Fruit fly (Drosophila melanogaster) whole organism, wandering third instar larva: Measurements from ENCODE around the gene asf1.

Experiments
- Abd-B ChIP-seq: fragments of >200 bp; optimal IDR thresholded peaks from 2 replicates; lab custom pipeline; 2017; ENCODE audit warnings: missing biosample characterization, missing genetic modification characterization
- CG32264 ChIP-seq: fragments of 200-800 bp; sonication (Bioruptor generic); optimal IDR thresholded peaks from 2 replicates; lab custom pipeline; 2016; ENCODE audit warnings: missing biosample characterization, missing genetic modification characterization
- CG9705 ChIP-seq: fragments of 200-800 bp; sonication (Bioruptor generic); optimal IDR thresholded peaks from 2 replicates; lab custom pipeline; 2018; ENCODE audit warnings: missing biosample characterization, mild to moderate bottlenecking, missing genetic modification characterization
- CrebA ChIP-seq: fragments of 200-800 bp; sonication (Bioruptor generic); optimal IDR thresholded peaks from 2 replicates; lab custom pipeline; 2016; ENCODE audit warnings: missing biosample characterization, mild to moderate bottlenecking, missing genetic modification characterization, borderline replicate concordance
- Dfd ChIP-seq: fragments of >200 bp; optimal IDR thresholded peaks from 2 replicates; lab custom pipeline; 2017; ENCODE audit warnings: missing biosample characterization, missing genetic modification characterization
- Dif ChIP-seq: fragments of 200-275, 200-300 bp; sonication (Bioruptor generic); optimal IDR thresholded peaks from 2 replicates; lab custom pipeline; 2018; ENCODE audit warnings: missing biosample characterization, missing genetic modification characterization; ENCODE audit not compliant: partially characterized antibody
- GATAd ChIP-seq: sonication (Bioruptor generic); optimal IDR thresholded peaks from 2 replicates; lab custom pipeline; 2016; ENCODE audit warnings: missing biosample characterization, missing genetic modification characterization
- HLH106 ChIP-seq: fragments of 200-800 bp; optimal IDR thresholded peaks from 3 replicates; lab custom pipeline; 2019; ENCODE audit warnings: missing biosample characterization, mild to moderate bottlenecking, missing genetic modification characterization, moderate library complexity
- Hnf4 ChIP-seq: fragments of 200-800 bp; sonication (Bioruptor generic); optimal IDR thresholded peaks from 2 replicates; lab custom pipeline; 2016; ENCODE audit warnings: missing biosample characterization, mild to moderate bottlenecking, missing genetic modification characterization
- Hr78 ChIP-seq: fragments of >200 bp; optimal IDR thresholded peaks from 2 replicates; lab custom pipeline; 2017; ENCODE audit warnings: missing biosample characterization, missing genetic modification characterization
- Hr83 ChIP-seq: fragments of 200-300 bp; sonication (Bioruptor generic); optimal IDR thresholded peaks from 2 replicates; lab custom pipeline; 2016; ENCODE audit warnings: missing biosample characterization, mild to moderate bottlenecking, missing genetic modification characterization, moderate library complexity; ENCODE audit not compliant: poor library complexity, severe bottlenecking
- Jra ChIP-seq: sonication (Bioruptor generic); optimal IDR thresholded peaks from 2 replicates; lab custom pipeline; 2016; ENCODE audit warnings: missing biosample characterization, missing genetic modification characterization
- Mio ChIP-seq: sonication (Bioruptor generic); optimal IDR thresholded peaks from 2 replicates; lab custom pipeline; 2016; ENCODE audit warnings: missing biosample characterization, missing genetic modification characterization
- Myc ChIP-seq: fragments of >200 bp; optimal IDR thresholded peaks from 2 replicates; lab custom pipeline; 2017
- N ChIP-seq: fragments of >200 bp; optimal IDR thresholded peaks from 2 replicates; lab custom pipeline; 2018; ENCODE audit warnings: missing biosample characterization, missing external identifiers, missing genetic modification characterization
- OdsH ChIP-seq: fragments of 200-800 bp; sonication (Bioruptor generic); optimal IDR thresholded peaks from 2 replicates; lab custom pipeline; 2016; ENCODE audit warnings: missing biosample characterization, mild to moderate bottlenecking, missing genetic modification characterization
- Rel ChIP-seq, 2 experiments: fragments of 200-800 bp; sonication (Bioruptor generic) in 1 of 2; optimal IDR thresholded peaks; 2 replicates in 1 of 2; 3 replicates in 1 of 2; lab custom pipeline; 2016 to 2019; ENCODE audit warnings: mild to moderate bottlenecking in 2 of 2, missing biosample characterization in 2 of 2, missing genetic modification characterization in 2 of 2, moderate library complexity in 1 of 2
- Sp1 ChIP-seq: fragments of 200-800 bp; sonication (Bioruptor generic); optimal IDR thresholded peaks from 3 replicates; lab custom pipeline; 2019; ENCODE audit warnings: missing biosample characterization, mild to moderate bottlenecking, missing genetic modification characterization, moderate library complexity
- Vsx2 ChIP-seq: fragments of 200-300, 225-300 bp; sonication (Bioruptor generic); optimal IDR thresholded peaks from 2 replicates; lab custom pipeline; 2018; ENCODE audit warnings: missing biosample characterization, missing genetic modification characterization; ENCODE audit not compliant: partially characterized antibody
- br ChIP-seq: fragments of 200-800 bp; sonication (Bioruptor generic); optimal IDR thresholded peaks from 2 replicates; lab custom pipeline; 2016; ENCODE audit warnings: missing biosample characterization, missing genetic modification characterization
- brk ChIP-seq: fragments of 200-800 bp; sonication (Bioruptor generic); optimal IDR thresholded peaks from 2 replicates; lab custom pipeline; 2016; ENCODE audit warnings: missing biosample characterization, mild to moderate bottlenecking, missing genetic modification characterization
- dl ChIP-seq, 2 experiments: fragments of 175-275, 200-275 bp in 1 of 2; fragments of 200-275 bp in 1 of 2; sonication (Bioruptor generic); optimal IDR thresholded peaks; lab custom pipeline; 2018; ENCODE audit warnings: mild to moderate bottlenecking in 2 of 2, missing biosample characterization in 2 of 2, missing genetic modification characterization in 2 of 2, moderate library complexity in 2 of 2; ENCODE audit not compliant: partially characterized antibody in 2 of 2, insufficient read depth in 1 of 2
- dmrt93B ChIP-seq: fragments of 200-800 bp; sonication (Bioruptor generic); optimal IDR thresholded peaks from 2 replicates; lab custom pipeline; 2018; ENCODE audit warnings: missing biosample characterization, mild to moderate bottlenecking, missing genetic modification characterization
- dsf ChIP-seq: sonication (Bioruptor generic); optimal IDR thresholded peaks from 2 replicates; lab custom pipeline; 2016; ENCODE audit warnings: missing biosample characterization, missing genetic modification characterization, borderline replicate concordance
- ey ChIP-seq: fragments of 200-800 bp; sonication (Bioruptor generic); optimal IDR thresholded peaks from 2 replicates; lab custom pipeline; 2016; ENCODE audit warnings: missing biosample characterization, missing genetic modification characterization
- foxo ChIP-seq, 2 experiments: fragments of 200-800 bp; sonication (Bioruptor generic); optimal IDR thresholded peaks; 2 replicates in 1 of 2; 3 replicates in 1 of 2; lab custom pipeline; 2016 to 2017; ENCODE audit warnings: missing biosample characterization in 2 of 2, missing genetic modification characterization in 2 of 2
- fru ChIP-seq: fragments of 200-800 bp; sonication (Bioruptor generic); optimal IDR thresholded peaks from 3 replicates; lab custom pipeline; 2016; ENCODE audit warnings: missing biosample characterization, mild to moderate bottlenecking, missing genetic modification characterization
- h ChIP-seq: fragments of 200-800 bp; sonication (Bioruptor generic); optimal IDR thresholded peaks from 3 replicates; lab custom pipeline; 2016; ENCODE audit warnings: missing biosample characterization, mild to moderate bottlenecking, missing genetic modification characterization
- jim ChIP-seq: fragments of 175-275, 200-325 bp; sonication (Bioruptor generic); optimal IDR thresholded peaks from 2 replicates; lab custom pipeline; 2016; ENCODE audit warnings: missing biosample characterization, mild to moderate bottlenecking, missing genetic modification characterization
- lola ChIP-seq: fragments of >200 bp; optimal IDR thresholded peaks from 2 replicates; lab custom pipeline; 2017; ENCODE audit warnings: missing biosample characterization, missing genetic modification characterization
- pan ChIP-seq: fragments of >200 bp; optimal IDR thresholded peaks from 2 replicates; lab custom pipeline; 2017
- psq ChIP-seq: fragments of 200-800 bp; sonication (Bioruptor generic); optimal IDR thresholded peaks from 3 replicates; lab custom pipeline; 2017; ENCODE audit warnings: missing biosample characterization, mild to moderate bottlenecking, missing genetic modification characterization, moderate library complexity
- rgr ChIP-seq: fragments of 200-800 bp; sonication (Bioruptor generic); optimal IDR thresholded peaks from 3 replicates; lab custom pipeline; 2016; ENCODE audit warnings: missing biosample characterization, mild to moderate bottlenecking, missing genetic modification characterization
- sage ChIP-seq: fragments of 200-800 bp; sonication (Bioruptor generic); optimal IDR thresholded peaks from 2 replicates; lab custom pipeline; 2016; ENCODE audit warnings: missing biosample characterization, mild to moderate bottlenecking, missing genetic modification characterization
- sv ChIP-seq: fragments of 200-800 bp; sonication (Bioruptor generic); optimal IDR thresholded peaks from 3 replicates; lab custom pipeline; 2016; ENCODE audit warnings: missing biosample characterization, missing genetic modification characterization
- tai ChIP-seq: sonication (Bioruptor generic); optimal IDR thresholded peaks from 2 replicates; lab custom pipeline; 2016; ENCODE audit warnings: missing biosample characterization, missing genetic modification characterization
- usp ChIP-seq: fragments of >200 bp; optimal IDR thresholded peaks from 2 replicates; lab custom pipeline; 2017; ENCODE audit warnings: missing biosample characterization, missing genetic modification characterization
- woc ChIP-seq: sonication (Bioruptor generic); optimal IDR thresholded peaks from 2 replicates; lab custom pipeline; 2016; ENCODE audit warnings: missing biosample characterization, mild to moderate bottlenecking, missing genetic modification characterization

asf1 gene

DNA sequence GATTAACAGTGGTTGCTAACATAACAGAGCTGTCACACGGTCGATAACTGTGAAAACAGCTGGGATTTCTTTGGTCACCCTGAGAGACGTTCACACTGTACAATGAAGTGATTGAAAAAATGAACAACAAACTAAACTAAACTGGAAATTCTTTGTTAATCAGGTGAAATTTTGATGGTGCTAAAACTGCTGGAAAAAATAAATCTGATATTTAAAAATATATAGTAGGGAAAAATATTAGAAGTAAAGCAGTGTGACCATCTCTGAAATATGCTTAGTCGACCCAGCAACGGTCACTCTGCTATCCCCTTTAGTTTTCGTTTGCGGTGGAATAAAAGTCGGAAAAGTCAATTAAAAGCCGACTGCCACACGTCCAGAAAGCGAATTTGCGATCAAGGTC lies 32.7 kb upstream of the asf1 start, which contains the start of the genes CG9231 and CG9330:
Gene CG9231 (minus strand): TSS at position 25 of the 400 bp plus-strand sequence.
Gene CG9330 (plus strand): TSS at position 275 of the 400 bp plus-strand sequence.
- TF ChIP-seq ey (peak; percentile 24), N (GFP tag; lab: Kevin White, UChicago) (no peak), woc (GFP tag; lab: Kevin White, UChicago) (no peak), Dfd (GFP tag; lab: Kevin White, UChicago) (no peak), Mio (GFP tag; lab: Kevin White, UChicago) (no peak), GATAd (GFP tag; lab: Kevin White, UChicago) (no peak), Hr78 (GFP tag; lab: Kevin White, UChicago) (no peak), dsf (GFP tag; lab: Kevin White, UChicago) (peak; percentile 12), jim (no peak), sage (GFP tag; lab: Kevin White, UChicago) (no peak), Vsx2 (no peak), usp (no peak), OdsH (GFP tag; lab: Kevin White, UChicago) (peak; percentile 16), Rel (GFP tag; optimal IDR thresholded peaks at IDR 0.05; lab: Kevin White, UChicago) (no peak), Rel (tag; optimal IDR thresholded peaks at IDR 0.05; lab: Kevin White, UChicago) (peak; percentile 55), foxo (GFP tag; optimal IDR thresholded peaks at IDR 0.05; lab: Kevin White, UChicago) (peak in 1 of 2 experiments; percentile 41), psq (GFP tag; lab: Kevin White, UChicago) (peak; percentile 26), h (peak; percentile 64), tai (GFP tag; lab: Kevin White, UChicago) (peak; percentile 62), Sp1 (GFP tag; lab: Kevin White, UChicago) (peak; percentile 16), br (GFP tag; lab: Kevin White, UChicago) (peak; percentile 22), Abd-B (no peak), CG9705 (GFP tag; lab: Kevin White, UChicago) (peak; percentile 12), Dif (GFP tag; lab: Kevin White, UChicago) (no peak), dl (GFP tag; optimal IDR thresholded peaks at IDR 0.05; lab: Kevin White, UChicago; ENCODE audit: insufficient read depth in 1 of 2, partially characterized antibody in 2 of 2) (no peak), sv (GFP tag; lab: Kevin White, UChicago) (peak; percentile 8), CrebA (GFP tag; lab: Kevin White, UChicago) (no peak), Jra (peak; percentile 73), fru (peak; percentile 74), CG32264 (no peak), dmrt93B (no peak), Hr83 (GFP tag; lab: Kevin White, UChicago) (no peak), pan (lab: Kevin White, UChicago) (no peak), HLH106 (peak; percentile 26), rgr (GFP tag; lab: Kevin White, UChicago) (peak; percentile 10), Hnf4 (GFP tag; lab: Kevin White, UChicago) (peak; percentile 56), Myc (lab: Kevin White, UChicago) (no peak), brk (peak; percentile 33), lola (GFP tag; lab: Kevin White, UChicago) (no peak)

DNA sequence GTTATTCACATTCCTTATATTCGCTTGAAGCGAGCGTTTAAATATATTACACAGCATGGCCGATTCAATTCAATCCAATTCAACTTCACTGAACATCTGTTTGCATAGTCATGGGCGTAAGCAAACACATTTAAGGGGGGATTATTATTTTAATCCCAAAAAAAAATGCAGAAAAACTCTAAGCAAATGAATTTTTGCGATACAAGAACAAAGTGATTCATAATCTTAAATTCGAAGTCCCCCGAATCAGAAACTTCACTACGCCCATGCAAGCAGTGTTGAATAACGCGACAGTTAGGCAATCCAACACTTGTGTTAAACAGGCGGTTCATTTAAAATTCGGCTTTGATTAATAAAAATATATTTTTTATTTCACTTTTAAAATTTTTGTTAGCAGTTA lies 28.3 kb upstream of the asf1 start, which contains the start of gene CG14100:
Gene CG14100 (minus strand): TSS at position 103 of the 400 bp plus-strand sequence.
- TF ChIP-seq pan (lab: Kevin White, UChicago) (no peak), h (peak; percentile 100), sage (GFP tag; lab: Kevin White, UChicago) (peak; percentile 100), psq (GFP tag; lab: Kevin White, UChicago) (peak; percentile 100), HLH106 (peak; percentile 100), lola (GFP tag; lab: Kevin White, UChicago) (no peak), fru (peak; percentile 100), Rel (GFP tag; optimal IDR thresholded peaks at IDR 0.05; lab: Kevin White, UChicago) (peak; percentile 99), Rel (tag; optimal IDR thresholded peaks at IDR 0.05; lab: Kevin White, UChicago) (peak; percentile 98), OdsH (GFP tag; lab: Kevin White, UChicago) (peak; percentile 100), Hr78 (GFP tag; lab: Kevin White, UChicago) (no peak), Hr83 (GFP tag; lab: Kevin White, UChicago) (peak; percentile 100), CG9705 (GFP tag; lab: Kevin White, UChicago) (peak; percentile 100), Mio (GFP tag; lab: Kevin White, UChicago) (peak; percentile 98), Dif (GFP tag; lab: Kevin White, UChicago) (no peak), Myc (lab: Kevin White, UChicago) (no peak), brk (peak; percentile 99), Hnf4 (GFP tag; lab: Kevin White, UChicago) (peak; percentile 100), Abd-B (no peak), usp (no peak), dmrt93B (peak; percentile 100), tai (GFP tag; lab: Kevin White, UChicago) (no peak), GATAd (GFP tag; lab: Kevin White, UChicago) (peak; percentile 100), rgr (GFP tag; lab: Kevin White, UChicago) (peak; percentile 100), br (GFP tag; lab: Kevin White, UChicago) (peak; percentile 100), woc (GFP tag; lab: Kevin White, UChicago) (peak; percentile 100), N (GFP tag; lab: Kevin White, UChicago) (no peak), ey (peak; percentile 100), dsf (GFP tag; lab: Kevin White, UChicago) (peak; percentile 99), CG32264 (peak; percentile 100), Vsx2 (no peak), jim (peak; percentile 100), Dfd (GFP tag; lab: Kevin White, UChicago) (peak; percentile 99), Jra (peak; percentile 100), sv (GFP tag; lab: Kevin White, UChicago) (peak; percentile 100), Sp1 (GFP tag; lab: Kevin White, UChicago) (peak; percentile 100), CrebA (GFP tag; lab: Kevin White, UChicago) (no peak), foxo (GFP tag; optimal IDR thresholded peaks at IDR 0.05; lab: Kevin White, UChicago) (peak; percentile 100), dl (GFP tag; optimal IDR thresholded peaks at IDR 0.05; lab: Kevin White, UChicago; ENCODE audit: insufficient read depth in 1 of 2, partially characterized antibody in 2 of 2) (no peak)
